ENCODE assay signal across 1 fruit fly cellular context in genomic region chr3L:17044799-17045198, dm6.
TF ChIP-seq lines count a peak whose summit lies in the region.

Pop5 (minus strand) TSS chr3L:17045038.

TF ChIP-seq in whole organism, embryonic, 481 proteins besides CTCF, POLR2A, EP300 and RAD21 (continued from another document and continues in another):
- TF ChIP-seq CG2116 (GFP tag; optimal IDR thresholded peaks at IDR 0.05; lab: Kevin White, UChicago): peak; percentile 65
- TF ChIP-seq fd96Cb (tag; optimal IDR thresholded peaks at IDR 0.05; lab: Kevin White, UChicago): no peak
- TF ChIP-seq row (GFP tag; IDR thresholded peaks at IDR 0.05; lab: Robert Waterston, UW): 0 out of 3 replicates have a peak, but pooled peaks have one; percentile 27
- no peak for TF ChIP-seq her (GFP tag; optimal IDR thresholded peaks at IDR 0.05; lab: Kevin White, UChicago)
- TF ChIP-seq CG9932 (GFP tag; IDR thresholded peaks at IDR 0.05; lab: Robert Waterston, UW): no peak
- TF ChIP-seq CG14965 (GFP tag; optimal IDR thresholded peaks at IDR 0.05; lab: Kevin White, UChicago; ENCODE audit: borderline replicate concordance): no peak
- peak; percentile 70 for TF ChIP-seq Sry-δ (GFP tag; optimal IDR thresholded peaks at IDR 0.05; lab: Kevin White, UChicago)
- no peak for TF ChIP-seq Usf (GFP tag; optimal IDR thresholded peaks at IDR 0.05; lab: Kevin White, UChicago)
- TF ChIP-seq zfh1 (GFP tag; IDR thresholded peaks at IDR 0.05; lab: Robert Waterston, UW): no peak
- no peak for TF ChIP-seq sqz (GFP tag; optimal IDR thresholded peaks at IDR 0.05; lab: Kevin White, UChicago)
- TF ChIP-seq CG7963 (GFP tag; IDR thresholded peaks at IDR 0.05; lab: Robert Waterston, UW; ENCODE audit: partially characterized antibody): no peak
- TF ChIP-seq ap (GFP tag; IDR thresholded peaks at IDR 0.05; lab: Robert Waterston, UW): no peak
- TF ChIP-seq h (optimal IDR thresholded peaks at IDR 0.05; lab: Kevin White, UChicago): no peak
- no peak for TF ChIP-seq sd (tag; optimal IDR thresholded peaks at IDR 0.05; lab: Kevin White, UChicago)
- no peak for TF ChIP-seq mld (GFP tag; IDR thresholded peaks at IDR 0.05; lab: Robert Waterston, UW; ENCODE audit: partially characterized antibody)
- no peak for TF ChIP-seq Hr3 (GFP tag; optimal IDR thresholded peaks at IDR 0.05; lab: Kevin White, UChicago)
- peak in 1 of 2 experiments; percentile 52 for TF ChIP-seq Eip74EF (GFP tag; optimal IDR thresholded peaks at IDR 0.05; lab: Kevin White, UChicago)
- no peak for TF ChIP-seq sima (GFP tag; optimal IDR thresholded peaks at IDR 0.05; lab: Kevin White, UChicago)
- TF ChIP-seq Side (GFP tag; optimal IDR thresholded peaks at IDR 0.05; lab: Kevin White, UChicago): no peak
- TF ChIP-seq CG2202 (tag; optimal IDR thresholded peaks at IDR 0.05; lab: Kevin White, UChicago): no peak
- no peak for TF ChIP-seq CG4820 (GFP tag; optimal IDR thresholded peaks at IDR 0.05; lab: Kevin White, UChicago)
- no peak for TF ChIP-seq CG14860 (GFP tag; IDR thresholded peaks at IDR 0.05; lab: Robert Waterston, UW; ENCODE audit: partially characterized antibody)
- TF ChIP-seq CG10274 (GFP tag; optimal IDR thresholded peaks at IDR 0.05; lab: Kevin White, UChicago): no peak
- TF ChIP-seq Elba2 (GFP tag; optimal IDR thresholded peaks at IDR 0.05; lab: Kevin White, UChicago): peak; percentile 73
- no peak for TF ChIP-seq sr (GFP tag; IDR thresholded peaks at IDR 0.05; lab: Robert Waterston, UW)
- peak; percentile 58 for TF ChIP-seq HmgZ (tag; optimal IDR thresholded peaks at IDR 0.05; lab: Kevin White, UChicago)
- no peak for TF ChIP-seq bowl (GFP tag; IDR thresholded peaks at IDR 0.05; lab: Robert Waterston, UW)
- TF ChIP-seq CG6175 (GFP tag; IDR thresholded peaks at IDR 0.05; lab: Robert Waterston, UW): no peak
- TF ChIP-seq CG18011 (GFP tag; optimal IDR thresholded peaks at IDR 0.05; lab: Kevin White, UChicago): peak; percentile 12
- peak; percentile 53; the same call in 1 of the 2 replicates for TF ChIP-seq amos (GFP tag; IDR thresholded peaks at IDR 0.05; lab: Robert Waterston, UW; ENCODE audit: partially characterized antibody)
- TF ChIP-seq Poxn (GFP tag; IDR thresholded peaks at IDR 0.05; lab: Robert Waterston, UW): no peak
- TF ChIP-seq CG30431 (GFP tag; optimal IDR thresholded peaks at IDR 0.05; lab: Kevin White, UChicago): no peak
- TF ChIP-seq CG10267 (tag; optimal IDR thresholded peaks at IDR 0.05; lab: Kevin White, UChicago): peak; percentile 24
- TF ChIP-seq CG6272 (GFP tag; IDR thresholded peaks at IDR 0.05; lab: Robert Waterston, UW): no peak
- TF ChIP-seq Trl (optimal IDR thresholded peaks at IDR 0.05; lab: Kevin White, UChicago): no peak
- no peak for TF ChIP-seq Trl (GFP tag; optimal IDR thresholded peaks at IDR 0.05; lab: Kevin White, UChicago)
- TF ChIP-seq ftz-f1 (GFP tag; optimal IDR thresholded peaks at IDR 0.05; lab: Kevin White, UChicago): peak; percentile 27
- TF ChIP-seq MTF-1 (GFP tag; optimal IDR thresholded peaks at IDR 0.05; lab: Kevin White, UChicago; ENCODE audit: borderline replicate concordance): no peak
- TF ChIP-seq CG7987 (GFP tag; optimal IDR thresholded peaks at IDR 0.05; lab: Kevin White, UChicago): peak; percentile 39
- TF ChIP-seq shn (GFP tag; optimal IDR thresholded peaks at IDR 0.05; lab: Kevin White, UChicago): no peak
- no peak for TF ChIP-seq CG16815 (GFP tag; optimal IDR thresholded peaks at IDR 0.05; lab: Kevin White, UChicago)
- TF ChIP-seq vvl (GFP tag; IDR thresholded peaks at IDR 0.05; lab: Robert Waterston, UW): peak; percentile 49
- TF ChIP-seq CG12659 (GFP tag; optimal IDR thresholded peaks at IDR 0.05; lab: Kevin White, UChicago): peak; percentile 36
- peak; percentile 45; the same call in 1 of the 2 replicates for TF ChIP-seq Rfx (GFP tag; IDR thresholded peaks at IDR 0.05; lab: Robert Waterston, UW)
- TF ChIP-seq Scr (GFP tag; IDR thresholded peaks at IDR 0.05; lab: Robert Waterston, UW; ENCODE audit: partially characterized antibody): peak; percentile 55
- TF ChIP-seq da (GFP tag; optimal IDR thresholded peaks at IDR 0.05; lab: Kevin White, UChicago): no peak
- peak; percentile 38 for TF ChIP-seq CG17385 (GFP tag; optimal IDR thresholded peaks at IDR 0.05; lab: Kevin White, UChicago)
- no peak for TF ChIP-seq CG31224 (GFP tag; IDR thresholded peaks at IDR 0.05; lab: Robert Waterston, UW)
- TF ChIP-seq Lpt (GFP tag; optimal IDR thresholded peaks at IDR 0.05; lab: Kevin White, UChicago): no peak
- TF ChIP-seq CG11093 (GFP tag; IDR thresholded peaks at IDR 0.05; lab: Robert Waterston, UW): no peak
- no peak for TF ChIP-seq Six4 (GFP tag; optimal IDR thresholded peaks at IDR 0.05; lab: Kevin White, UChicago)
- peak; percentile 10 for TF ChIP-seq Fer3 (tag; optimal IDR thresholded peaks at IDR 0.05; lab: Kevin White, UChicago)
- no peak for TF ChIP-seq vfl (GFP tag; optimal IDR thresholded peaks at IDR 0.05; lab: Kevin White, UChicago)
- peak; percentile 54 for TF ChIP-seq wek (GFP tag; optimal IDR thresholded peaks at IDR 0.05; lab: Kevin White, UChicago)
- TF ChIP-seq CG7372 (GFP tag; IDR thresholded peaks at IDR 0.05; lab: Robert Waterston, UW): no peak
- no peak for TF ChIP-seq ERR (GFP tag; optimal IDR thresholded peaks at IDR 0.05; lab: Kevin White, UChicago)
- no peak for TF ChIP-seq lab (GFP tag; optimal IDR thresholded peaks at IDR 0.05; lab: Kevin White, UChicago)
- TF ChIP-seq salm (tag; optimal IDR thresholded peaks at IDR 0.05; lab: Kevin White, UChicago): no peak
- TF ChIP-seq CG7786 (GFP tag; optimal IDR thresholded peaks at IDR 0.05; lab: Kevin White, UChicago): no peak
- no peak for TF ChIP-seq CG32767 (GFP tag; IDR thresholded peaks at IDR 0.05; lab: Robert Waterston, UW)
- no peak for TF ChIP-seq org-1 (GFP tag; optimal IDR thresholded peaks at IDR 0.05; lab: Kevin White, UChicago)
- no peak for TF ChIP-seq ems (GFP tag; optimal IDR thresholded peaks at IDR 0.05; lab: Kevin White, UChicago)
- no peak for TF ChIP-seq lmd (GFP tag; IDR thresholded peaks at IDR 0.05; lab: Robert Waterston, UW)
- TF ChIP-seq unc-4 (GFP tag; IDR thresholded peaks at IDR 0.05; lab: Robert Waterston, UW; ENCODE audit: partially characterized antibody): peak; percentile 38; the same call in 1 of the 2 replicates
- TF ChIP-seq crol (GFP tag; IDR thresholded peaks at IDR 0.05; lab: Robert Waterston, UW): no peak
- no peak for TF ChIP-seq CG1602 (GFP tag; optimal IDR thresholded peaks at IDR 0.05; lab: Kevin White, UChicago)
- no peak for TF ChIP-seq al (GFP tag; IDR thresholded peaks at IDR 0.05; lab: Robert Waterston, UW)
- no peak for TF ChIP-seq CG10366 (GFP tag; IDR thresholded peaks at IDR 0.05; lab: Robert Waterston, UW)
- no peak for TF ChIP-seq Mad (GFP tag; optimal IDR thresholded peaks at IDR 0.05; lab: Kevin White, UChicago)
- TF ChIP-seq CG17186 (GFP tag; optimal IDR thresholded peaks at IDR 0.05; lab: Kevin White, UChicago): no peak
- no peak for TF ChIP-seq tap (tag; optimal IDR thresholded peaks at IDR 0.05; lab: Kevin White, UChicago)
- TF ChIP-seq fd3F (GFP tag; optimal IDR thresholded peaks at IDR 0.05; lab: Kevin White, UChicago): no peak
- peak; percentile 49; the same call in 1 of the 2 replicates for TF ChIP-seq bbx (GFP tag; IDR thresholded peaks at IDR 0.05; lab: Robert Waterston, UW; ENCODE audit: partially characterized antibody)
- TF ChIP-seq CG7357 (GFP tag; IDR thresholded peaks at IDR 0.05; lab: Robert Waterston, UW): no peak
- no peak for TF ChIP-seq Rx (GFP tag; IDR thresholded peaks at IDR 0.05; lab: Robert Waterston, UW)
- peak; percentile 63 for TF ChIP-seq CG3995 (GFP tag; optimal IDR thresholded peaks at IDR 0.05; lab: Kevin White, UChicago)
- TF ChIP-seq CG11504 (tag; optimal IDR thresholded peaks at IDR 0.05; lab: Kevin White, UChicago): no peak
- no peak for TF ChIP-seq slp2 (GFP tag; optimal IDR thresholded peaks at IDR 0.05; lab: Kevin White, UChicago)
- TF ChIP-seq CG10565 (GFP tag; optimal IDR thresholded peaks at IDR 0.05; lab: Kevin White, UChicago): no peak
- TF ChIP-seq CG9215 (GFP tag; IDR thresholded peaks at IDR 0.05; lab: Robert Waterston, UW): no peak
- TF ChIP-seq trh (GFP tag; optimal IDR thresholded peaks at IDR 0.05; lab: Kevin White, UChicago): no peak
- TF ChIP-seq CG32532 (GFP tag; IDR thresholded peaks at IDR 0.05; lab: Robert Waterston, UW): no peak
- TF ChIP-seq Taf1 (GFP tag; IDR thresholded peaks at IDR 0.05; lab: Robert Waterston, UW): no peak
- no peak for TF ChIP-seq croc (GFP tag; conservative IDR thresholded peaks at IDR 0.05; lab: Robert Waterston, UW)
- TF ChIP-seq pnt (GFP tag; optimal IDR thresholded peaks at IDR 0.05; lab: Kevin White, UChicago): no peak
- TF ChIP-seq tll (GFP tag; optimal IDR thresholded peaks at IDR 0.05; lab: Kevin White, UChicago): no peak
- peak; percentile 2 for TF ChIP-seq Sin3A (optimal IDR thresholded peaks at IDR 0.05; lab: Kevin White, UChicago)
- TF ChIP-seq dan (GFP tag; IDR thresholded peaks at IDR 0.05; lab: Robert Waterston, UW): no peak
- no peak for TF ChIP-seq CG1529 (GFP tag; optimal IDR thresholded peaks at IDR 0.05; lab: Kevin White, UChicago)
- peak; percentile 69 for TF ChIP-seq CoRest (tag; optimal IDR thresholded peaks at IDR 0.05; lab: Kevin White, UChicago)
- peak; percentile 54 for TF ChIP-seq sens (GFP tag; lab: Kevin White, UChicago)
- peak; percentile 36 for TF ChIP-seq YL-1 (GFP tag; optimal IDR thresholded peaks at IDR 0.05; lab: Kevin White, UChicago)
- TF ChIP-seq ttk (GFP tag; IDR thresholded peaks at IDR 0.05; lab: Robert Waterston, UW): no peak
- no peak for TF ChIP-seq sens-2 (GFP tag; IDR thresholded peaks at IDR 0.05; lab: Robert Waterston, UW)
- no peak for TF ChIP-seq pros (GFP tag; optimal IDR thresholded peaks at IDR 0.05; lab: Kevin White, UChicago)
- TF ChIP-seq disco-r (GFP tag; optimal IDR thresholded peaks at IDR 0.05; lab: Kevin White, UChicago): no peak
- no peak for TF ChIP-seq Deaf1 (tag; optimal IDR thresholded peaks at IDR 0.05; lab: Kevin White, UChicago)
- no peak for TF ChIP-seq zf30C (GFP tag; optimal IDR thresholded peaks at IDR 0.05; lab: Kevin White, UChicago)
- peak; percentile 89 for TF ChIP-seq Dp (GFP tag; optimal IDR thresholded peaks at IDR 0.05; lab: Kevin White, UChicago)
- TF ChIP-seq CG10543 (GFP tag; optimal IDR thresholded peaks at IDR 0.05; lab: Kevin White, UChicago): peak; percentile 9
- no peak for TF ChIP-seq CG2120 (GFP tag; optimal IDR thresholded peaks at IDR 0.05; lab: Kevin White, UChicago)
- no peak for TF ChIP-seq pho (GFP tag; optimal IDR thresholded peaks at IDR 0.05; lab: Kevin White, UChicago)
- no peak for TF ChIP-seq Ssrp (tag; optimal IDR thresholded peaks at IDR 0.05; lab: Kevin White, UChicago)
- peak; percentile 1 for TF ChIP-seq CG9817 (tag; optimal IDR thresholded peaks at IDR 0.05; lab: Kevin White, UChicago)
- TF ChIP-seq zfh2 (GFP tag; optimal IDR thresholded peaks at IDR 0.05; lab: Kevin White, UChicago): no peak
- no peak for TF ChIP-seq CG9876 (GFP tag; optimal IDR thresholded peaks at IDR 0.05; lab: Kevin White, UChicago)
- no peak for TF ChIP-seq Dip3 (GFP tag; optimal IDR thresholded peaks at IDR 0.05; lab: Kevin White, UChicago)
- no peak for TF ChIP-seq D19A (tag; optimal IDR thresholded peaks at IDR 0.05; lab: Kevin White, UChicago)
- TF ChIP-seq CG7745 (tag; optimal IDR thresholded peaks at IDR 0.05; lab: Kevin White, UChicago): no peak
- no peak for TF ChIP-seq CG12071 (GFP tag; optimal IDR thresholded peaks at IDR 0.05; lab: Kevin White, UChicago)
- TF ChIP-seq CG14667 (GFP tag; IDR thresholded peaks at IDR 0.05; lab: Robert Waterston, UW): no peak
- no peak for TF ChIP-seq CG18262 (tag; optimal IDR thresholded peaks at IDR 0.05; lab: Kevin White, UChicago)
- no peak for TF ChIP-seq CG32772 (GFP tag; IDR thresholded peaks at IDR 0.05; lab: Robert Waterston, UW)
- TF ChIP-seq CG10209 (GFP tag; optimal IDR thresholded peaks at IDR 0.05; lab: Kevin White, UChicago): no peak
- TF ChIP-seq Nf-YB (GFP tag; optimal IDR thresholded peaks at IDR 0.05; lab: Kevin White, UChicago): no peak
- no peak for TF ChIP-seq CG12236 (GFP tag; optimal IDR thresholded peaks at IDR 0.05; lab: Kevin White, UChicago)
- no peak for TF ChIP-seq abd-A (tag; optimal IDR thresholded peaks at IDR 0.05; lab: Kevin White, UChicago)
- TF ChIP-seq hb (GFP tag; IDR thresholded peaks at IDR 0.05; lab: Robert Waterston, UW; ENCODE audit: partially characterized antibody): no peak; the same call in 2 of the 3 replicates
- no peak for TF ChIP-seq Dfd (GFP tag; optimal IDR thresholded peaks at IDR 0.05; lab: Kevin White, UChicago)
- TF ChIP-seq CG18619 (GFP tag; optimal IDR thresholded peaks at IDR 0.05; lab: Kevin White, UChicago): no peak
- peak; percentile 36 for TF ChIP-seq fd64A (GFP tag; optimal IDR thresholded peaks at IDR 0.05; lab: Kevin White, UChicago)
- no peak for TF ChIP-seq CG3163 (GFP tag; optimal IDR thresholded peaks at IDR 0.05; lab: Kevin White, UChicago)
- no peak for TF ChIP-seq Optix (GFP tag; IDR thresholded peaks at IDR 0.05; lab: Robert Waterston, UW)
- no peak for TF ChIP-seq sim (GFP tag; IDR thresholded peaks at IDR 0.05; lab: Robert Waterston, UW)
- TF ChIP-seq dm (GFP tag; optimal IDR thresholded peaks at IDR 0.05; lab: Kevin White, UChicago): peak; percentile 6
- no peak for TF ChIP-seq dmrt99B (tag; optimal IDR thresholded peaks at IDR 0.05; lab: Kevin White, UChicago)
- TF ChIP-seq NK7.1 (GFP tag; optimal IDR thresholded peaks at IDR 0.05; lab: Kevin White, UChicago): no peak
- no peak for TF ChIP-seq exex (tag; optimal IDR thresholded peaks at IDR 0.05; lab: Kevin White, UChicago)
- TF ChIP-seq CG30020 (tag; optimal IDR thresholded peaks at IDR 0.05; lab: Kevin White, UChicago): peak; percentile 28
- TF ChIP-seq Sox102F (GFP tag; optimal IDR thresholded peaks at IDR 0.05; lab: Kevin White, UChicago): no peak
- TF ChIP-seq zen (tag; optimal IDR thresholded peaks at IDR 0.05; lab: Kevin White, UChicago): peak; percentile 28
- no peak for TF ChIP-seq Nf-YC (tag; optimal IDR thresholded peaks at IDR 0.05; lab: Kevin White, UChicago)
- TF ChIP-seq eyg (GFP tag; optimal IDR thresholded peaks at IDR 0.05; lab: Kevin White, UChicago): no peak
- TF ChIP-seq ara (GFP tag; IDR thresholded peaks at IDR 0.05; lab: Robert Waterston, UW): no peak
- TF ChIP-seq ATbp (GFP tag; optimal IDR thresholded peaks at IDR 0.05; lab: Kevin White, UChicago): peak; percentile 5
- no peak for TF ChIP-seq Xbp1 (GFP tag; optimal IDR thresholded peaks at IDR 0.05; lab: Kevin White, UChicago)
- no peak for TF ChIP-seq yki (optimal IDR thresholded peaks at IDR 0.05; lab: Kevin White, UChicago)
- no peak for TF ChIP-seq so (GFP tag; IDR thresholded peaks at IDR 0.05; lab: Robert Waterston, UW)
